Worm (Caenorhabditis elegans) whole organism, L2 larva: ENCODE measurements around the gene R07E5.4.

Source experiments
- elt-1 ChIP-seq: fragments of 150-350 bp; optimal IDR thresholded peaks from 2 replicates; lab custom pipeline; 2014; ENCODE audit warnings: missing biosample characterization, missing genetic modification characterization
- lin-13 ChIP-seq: fragments of 150-350 bp; optimal IDR thresholded peaks from 2 replicates; lab custom pipeline; 2014; ENCODE audit warnings: missing biosample characterization, missing genetic modification reagents, missing genetic modification characterization
- lin-39 ChIP-seq: fragments of 150-350 bp; optimal IDR thresholded peaks from 2 replicates; lab custom pipeline; 2014; ENCODE audit warnings: missing biosample characterization, missing genetic modification reagents, missing genetic modification characterization
- nhr-12 ChIP-seq: fragments of 150-350 bp; optimal IDR thresholded peaks from 2 replicates; lab custom pipeline; 2014; ENCODE audit warnings: missing biosample characterization, missing genetic modification characterization
- nhr-237 ChIP-seq: fragments of 150-350 bp; optimal IDR thresholded peaks from 2 replicates; lab custom pipeline; 2014; ENCODE audit warnings: missing biosample characterization, missing genetic modification characterization

DNA sequence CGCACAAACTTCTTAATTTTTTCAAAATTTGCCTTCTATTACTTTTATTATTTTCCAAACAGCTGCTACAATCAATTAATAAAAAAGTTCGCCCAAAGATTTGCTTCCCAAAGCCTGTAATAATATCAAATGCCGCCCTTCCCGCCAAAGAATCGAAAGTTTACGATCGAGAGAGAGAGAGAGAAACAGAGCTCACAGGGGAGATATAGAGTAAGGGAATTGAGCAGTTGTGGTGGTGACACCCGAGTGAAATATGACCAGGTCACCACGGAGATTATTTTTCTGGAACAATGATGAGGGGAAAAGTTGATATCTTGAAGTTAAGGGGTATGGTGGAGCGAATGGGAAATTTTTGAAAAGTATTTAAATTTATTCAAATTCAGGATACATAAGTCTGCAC lies 34.7 kb upstream of the R07E5.4 start:
- TF ChIP-seq nhr-12 (tag; lab: Kevin White, UChicago) = no peak
- no peak for TF ChIP-seq lin-39 (tag; lab: Kevin White, UChicago)
- TF ChIP-seq lin-13 (GFP tag; lab: Kevin White, UChicago) = no peak
- TF ChIP-seq elt-1 (tag; lab: Kevin White, UChicago) = no peak
- TF ChIP-seq nhr-237 (tag; lab: Kevin White, UChicago) = no peak
